Worm (Caenorhabditis elegans) whole organism, mixed stage, embryonic: ENCODE results near the gene cup-4.
A peak's percentile ranks its signal among the peaks of the same experiment; 100 is the strongest.

Experiments used
- M03D4.4 ChIP-seq: sonication (generic microtip); optimal IDR thresholded peaks from 2 replicates; lab custom pipeline; 2017; ENCODE audit warnings: mild to moderate bottlenecking, missing genetic modification characterization, missing compliant biosample characterization
- bed-3 ChIP-seq: fragments of 200-800 bp; sonication (Bioruptor generic); optimal IDR thresholded peaks from 3 replicates; lab custom pipeline; 2018; ENCODE audit warnings: mild to moderate bottlenecking, missing genetic modification characterization, moderate library complexity, missing compliant biosample characterization
- blmp-1 ChIP-seq: fragments of 150-350 bp; optimal IDR thresholded peaks from 2 replicates; lab custom pipeline; 2014; ENCODE audit warnings: missing biosample characterization, missing genetic modification characterization
- ceh-39 ChIP-seq: fragments of 150-350 bp; optimal IDR thresholded peaks from 2 replicates; lab custom pipeline; 2014; ENCODE audit warnings: missing biosample characterization, missing genetic modification characterization
- ceh-43 ChIP-seq: fragments of 200-800 bp; sonication (Bioruptor generic); optimal IDR thresholded peaks from 2 replicates; lab custom pipeline; 2018; ENCODE audit warnings: mild to moderate bottlenecking, missing genetic modification characterization, moderate library complexity, missing compliant biosample characterization
- ceh-83 ChIP-seq: fragments of 200-800 bp; sonication (Bioruptor generic); optimal IDR thresholded peaks from 2 replicates; lab custom pipeline; 2018; ENCODE audit warnings: mild to moderate bottlenecking, missing genetic modification characterization, missing compliant biosample characterization
- ces-1 ChIP-seq: fragments of 150-350 bp; optimal IDR thresholded peaks from 2 replicates; lab custom pipeline; 2014; ENCODE audit warnings: missing biosample characterization, missing genetic modification reagents, missing genetic modification characterization
- cnd-1 ChIP-seq: fragments of 200-800 bp; sonication (Bioruptor generic); optimal IDR thresholded peaks from 2 replicates; lab custom pipeline; 2018; ENCODE audit warnings: mild to moderate bottlenecking, missing genetic modification characterization, missing compliant biosample characterization
- drap-1 ChIP-seq: fragments of 200-800 bp; sonication (Bioruptor generic); optimal IDR thresholded peaks from 3 replicates; lab custom pipeline; 2018; ENCODE audit warnings: mild to moderate bottlenecking, missing genetic modification characterization, missing compliant biosample characterization
- elt-1 ChIP-seq: sonication (generic microtip); optimal IDR thresholded peaks from 2 replicates; lab custom pipeline; 2017; ENCODE audit warnings: missing genetic modification characterization, mild to moderate bottlenecking, missing compliant biosample characterization, antibody characterized with exemption, moderate library complexity, borderline replicate concordance; ENCODE audit not compliant: insufficient read depth
- elt-3 ChIP-seq: fragments of 150-350 bp; optimal IDR thresholded peaks from 2 replicates; lab custom pipeline; 2014; ENCODE audit warnings: missing biosample characterization, missing genetic modification characterization
- flh-1 ChIP-seq: fragments of 200-800 bp; sonication (Bioruptor generic); optimal IDR thresholded peaks from 2 replicates; lab custom pipeline; 2018; ENCODE audit warnings: mild to moderate bottlenecking, missing genetic modification characterization, moderate library complexity, missing compliant biosample characterization
- ham-2 ChIP-seq: fragments of 200-800 bp; sonication (Bioruptor generic); optimal IDR thresholded peaks from 2 replicates; lab custom pipeline; 2018; ENCODE audit warnings: mild to moderate bottlenecking, missing genetic modification characterization, missing compliant biosample characterization
- hlh-1 ChIP-seq: fragments of 150-350 bp; optimal IDR thresholded peaks from 2 replicates; lab custom pipeline; 2014; ENCODE audit warnings: missing biosample characterization, missing genetic modification reagents, missing genetic modification characterization
- lin-13 ChIP-seq: fragments of 150-350 bp; optimal IDR thresholded peaks from 2 replicates; lab custom pipeline; 2014; ENCODE audit warnings: missing biosample characterization, missing genetic modification characterization
- lin-32 ChIP-seq: fragments of 200-800 bp; sonication (Bioruptor generic); optimal IDR thresholded peaks from 2 replicates; lab custom pipeline; 2018; ENCODE audit warnings: mild to moderate bottlenecking, missing genetic modification characterization, missing compliant biosample characterization
- lsy-2 ChIP-seq: fragments of 150-350 bp; optimal IDR thresholded peaks from 2 replicates; lab custom pipeline; 2014; ENCODE audit warnings: missing biosample characterization, missing genetic modification characterization
- mab-5 ChIP-seq: fragments of 150-350 bp; optimal IDR thresholded peaks from 2 replicates; lab custom pipeline; 2014; ENCODE audit warnings: missing biosample characterization, missing genetic modification characterization
- mep-1 ChIP-seq: fragments of 150-350 bp; optimal IDR thresholded peaks from 2 replicates; lab custom pipeline; 2017; ENCODE audit warnings: missing biosample characterization, missing genetic modification reagents, missing genetic modification characterization, inconsistent platforms
- mls-2 ChIP-seq: sonication (generic microtip); optimal IDR thresholded peaks from 2 replicates; lab custom pipeline; 2016; ENCODE audit warnings: mild to moderate bottlenecking, missing genetic modification characterization, moderate library complexity, missing compliant biosample characterization
- nhr-12 ChIP-seq: fragments of 150-350 bp; optimal IDR thresholded peaks from 2 replicates; lab custom pipeline; 2014; ENCODE audit warnings: missing biosample characterization, missing genetic modification characterization
- nhr-2 ChIP-seq: fragments of 150-350 bp; optimal IDR thresholded peaks from 2 replicates; lab custom pipeline; 2014; ENCODE audit warnings: missing biosample characterization, missing genetic modification characterization
- nhr-237 ChIP-seq: fragments of 150-350 bp; optimal IDR thresholded peaks from 2 replicates; lab custom pipeline; 2014; ENCODE audit warnings: missing biosample characterization, missing genetic modification characterization
- nhr-28 ChIP-seq: fragments of 150-350 bp; optimal IDR thresholded peaks from 2 replicates; lab custom pipeline; 2014; ENCODE audit warnings: missing biosample characterization, missing genetic modification characterization
- nhr-76 ChIP-seq: sonication (generic microtip); optimal IDR thresholded peaks from 2 replicates; lab custom pipeline; 2017; ENCODE audit warnings: missing biosample characterization, missing genetic modification characterization
- pha-4 ChIP-seq: fragments of 150-350 bp; optimal IDR thresholded peaks from 2 replicates; lab custom pipeline; 2018; ENCODE audit warnings: missing biosample characterization, missing genetic modification reagents, missing genetic modification characterization
- sem-2 ChIP-seq: fragments of 200-800 bp; sonication (Bioruptor generic); optimal IDR thresholded peaks from 2 replicates; lab custom pipeline; 2018; ENCODE audit warnings: mild to moderate bottlenecking, missing genetic modification characterization, missing compliant biosample characterization
- snpc-4 ChIP-seq: fragments of 150-350 bp; optimal IDR thresholded peaks from 2 replicates; lab custom pipeline; 2014; ENCODE audit warnings: missing biosample characterization, missing genetic modification characterization
- sptf-1 ChIP-seq: sonication (generic microtip); optimal IDR thresholded peaks from 2 replicates; lab custom pipeline; 2017; ENCODE audit warnings: mild to moderate bottlenecking, missing genetic modification characterization, moderate library complexity, missing compliant biosample characterization
- tbx-8 ChIP-seq: fragments of 200-800 bp; sonication (Bioruptor generic); optimal IDR thresholded peaks from 2 replicates; lab custom pipeline; 2018; ENCODE audit warnings: mild to moderate bottlenecking, missing genetic modification characterization, moderate library complexity, missing compliant biosample characterization
- unc-120 ChIP-seq: sonication (generic microtip); optimal IDR thresholded peaks from 2 replicates; lab custom pipeline; 2017; ENCODE audit warnings: missing genetic modification characterization, missing compliant biosample characterization; ENCODE audit not compliant: poor library complexity, severe bottlenecking
- unc-39 ChIP-seq: fragments of 150-350 bp; optimal IDR thresholded peaks from 2 replicates; lab custom pipeline; 2014; ENCODE audit warnings: missing biosample characterization, missing genetic modification characterization
- unc-62 ChIP-seq: fragments of 150-350 bp; optimal IDR thresholded peaks from 2 replicates; lab custom pipeline; 2014; ENCODE audit warnings: missing biosample characterization, missing genetic modification reagents, missing genetic modification characterization
- zip-8 ChIP-seq: fragments of 150-350 bp; optimal IDR thresholded peaks from 2 replicates; lab custom pipeline; 2014; ENCODE audit warnings: missing biosample characterization, missing genetic modification characterization
- ztf-11 ChIP-seq: fragments of 150-350 bp; optimal IDR thresholded peaks from 2 replicates; lab custom pipeline; 2014; ENCODE audit warnings: missing biosample characterization, missing genetic modification characterization

cup-4 gene

ce11 chrIII:7854494-7855184 is 11.7 kb upstream of the cup-4 start, which contains the start of gene rpl-35:
Gene rpl-35, plus strand, starts transcription at chrIII:7855134.
- peak; percentile 46 for TF ChIP-seq sem-2
- TF ChIP-seq flh-1 (GFP tag; lab: Kevin White, UChicago), result peak; percentile 44
- peak; percentile 85 for TF ChIP-seq nhr-28 (tag; lab: Kevin White, UChicago)
- TF ChIP-seq nhr-76, result peak; percentile 59
- TF ChIP-seq ham-2 (GFP tag; lab: Kevin White, UChicago), result peak; percentile 78
- TF ChIP-seq nhr-12 (tag; lab: Kevin White, UChicago), result peak; percentile 78
- TF ChIP-seq pha-4, result peak; percentile 99
- TF ChIP-seq nhr-2 (tag; lab: Kevin White, UChicago), result peak; percentile 50
- peak; percentile 79 for TF ChIP-seq hlh-1
- peak; percentile 66 for TF ChIP-seq mab-5 (tag; lab: Kevin White, UChicago)
- peak; percentile 91 for TF ChIP-seq mls-2 (tag; lab: Kevin White, UChicago)
- peak; percentile 99 for TF ChIP-seq nhr-237 (tag; lab: Kevin White, UChicago)
- peak; percentile 100 for TF ChIP-seq lin-13 (tag; lab: Kevin White, UChicago)
- peak; percentile 76 for TF ChIP-seq bed-3 (GFP tag; lab: Kevin White, UChicago)
- peak; percentile 95 for TF ChIP-seq lsy-2
- peak; percentile 85 for TF ChIP-seq tbx-8 (GFP tag; lab: Kevin White, UChicago)
- peak; percentile 92 for TF ChIP-seq ztf-11
- peak; percentile 92 for TF ChIP-seq M03D4.4
- no peak for TF ChIP-seq snpc-4
- TF ChIP-seq lin-32 (GFP tag; lab: Kevin White, UChicago), result peak; percentile 58
- peak; percentile 97 for TF ChIP-seq ceh-39 (tag; lab: Kevin White, UChicago)
- TF ChIP-seq cnd-1, result peak; percentile 91
- TF ChIP-seq ces-1 (GFP tag; lab: Kevin White, UChicago), result peak; percentile 96
- peak; percentile 80 for TF ChIP-seq ceh-83
- TF ChIP-seq mep-1 (tag; lab: Kevin White, UChicago), result peak; percentile 100
- TF ChIP-seq unc-39 (tag; lab: Kevin White, UChicago), result peak; percentile 72
- peak; percentile 86 for TF ChIP-seq ceh-43 (GFP tag; lab: Kevin White, UChicago)
- TF ChIP-seq unc-120 (tag; lab: Kevin White, UChicago), result peak; percentile 95
- TF ChIP-seq sptf-1 (tag; lab: Kevin White, UChicago), result peak; percentile 97
- peak; percentile 91 for TF ChIP-seq unc-62 (GFP tag; lab: Kevin White, UChicago)
- TF ChIP-seq elt-1 (tag; lab: Kevin White, UChicago), result peak; percentile 70
- peak; percentile 84 for TF ChIP-seq blmp-1 (tag; lab: Kevin White, UChicago)
- TF ChIP-seq elt-3 (tag; lab: Kevin White, UChicago), result peak; percentile 91
- peak; percentile 2 for TF ChIP-seq zip-8 (tag; lab: Kevin White, UChicago)
- peak; percentile 95 for TF ChIP-seq drap-1

DNA sequence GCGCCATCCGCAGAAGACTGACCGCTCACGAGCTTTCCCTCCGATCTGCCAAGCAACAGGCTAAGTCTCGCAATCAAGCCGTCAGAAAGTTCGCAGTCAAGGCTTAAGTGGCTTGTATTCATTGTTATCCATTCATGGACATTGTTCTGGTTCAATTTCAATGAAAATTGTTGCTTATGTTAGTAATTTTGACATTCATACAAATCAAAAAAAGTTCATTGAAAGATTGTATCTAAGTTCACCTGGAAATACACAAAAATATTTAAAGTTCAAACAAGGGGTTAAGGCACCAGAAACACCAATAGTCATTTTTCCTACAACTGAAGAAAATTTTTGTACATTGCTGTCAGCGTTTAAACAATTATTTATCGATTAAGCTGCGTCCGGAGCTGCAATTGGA is 10.8 kb upstream of the cup-4 start:
- TF ChIP-seq pha-4, result no peak
- TF ChIP-seq snpc-4, result no peak
- TF ChIP-seq drap-1, result no peak
- no peak for TF ChIP-seq unc-62 (GFP tag; lab: Kevin White, UChicago)
- no peak for TF ChIP-seq lin-32 (GFP tag; lab: Kevin White, UChicago)
- TF ChIP-seq elt-3 (tag; lab: Kevin White, UChicago), result no peak
- no peak for TF ChIP-seq zip-8 (tag; lab: Kevin White, UChicago)
- no peak for TF ChIP-seq M03D4.4
- TF ChIP-seq nhr-2 (tag; lab: Kevin White, UChicago), result no peak
- TF ChIP-seq ztf-11, result no peak
- TF ChIP-seq ceh-83, result no peak

ce11 chrIII:7857142-7857541 is 9.1 kb upstream of the cup-4 start, which contains the start of gene tag-307:
Gene tag-307, minus strand, starts transcription at chrIII:7857242.
- no peak for TF ChIP-seq unc-120 (tag; lab: Kevin White, UChicago)
- no peak for TF ChIP-seq elt-1 (tag; lab: Kevin White, UChicago)
- no peak for TF ChIP-seq ceh-83
- TF ChIP-seq snpc-4, result no peak
- TF ChIP-seq sem-2, result no peak
- TF ChIP-seq ham-2 (GFP tag; lab: Kevin White, UChicago), result no peak
- TF ChIP-seq blmp-1 (tag; lab: Kevin White, UChicago), result no peak
- no peak for TF ChIP-seq drap-1
